Worm (Caenorhabditis elegans) whole organism, L1 larva: ENCODE data around the gene srh-251.

ENCODE experiments used
- C34B4.2 ChIP-seq: sonication (generic microtip); optimal IDR thresholded peaks from 2 replicates; lab custom pipeline; 2017; ENCODE audit warnings: mild to moderate bottlenecking, missing genetic modification characterization, missing compliant biosample characterization
- F16B12.6 ChIP-seq: fragments of 150-350 bp; optimal IDR thresholded peaks from 2 replicates; lab custom pipeline; 2014; ENCODE audit warnings: missing biosample characterization, missing genetic modification characterization
- ceh-63 ChIP-seq: fragments of 200-800 bp; sonication (Bioruptor generic); optimal IDR thresholded peaks from 2 replicates; lab custom pipeline; 2018; ENCODE audit warnings: mild to moderate bottlenecking, missing genetic modification characterization, missing compliant biosample characterization
- ceh-8 ChIP-seq: fragments of 200-800 bp; sonication (Bioruptor generic); optimal IDR thresholded peaks from 2 replicates; lab custom pipeline; 2018; ENCODE audit warnings: mild to moderate bottlenecking, missing genetic modification characterization, moderate library complexity, missing compliant biosample characterization
- ceh-90 ChIP-seq: sonication (generic microtip); optimal IDR thresholded peaks from 2 replicates; lab custom pipeline; 2016; ENCODE audit warnings: missing genetic modification characterization, missing compliant biosample characterization
- dpl-1 ChIP-seq, 3 experiments: fragments of 150-350 bp in 2 of 3; sonication (generic microtip) in 1 of 3; optimal IDR thresholded peaks; 2 replicates each; lab custom pipeline; 2014 to 2017; ENCODE audit warnings: missing biosample characterization in 3 of 3, missing genetic modification characterization in 3 of 3, missing genetic modification reagents in 3 of 3
- efl-1 ChIP-seq, 4 experiments: fragments of 150-350 bp; optimal IDR thresholded peaks in 3 of 4; peaks in 1 of 4; 1 replicate in 1 of 4; 2 replicates in 3 of 4; lab custom pipeline; 2014; ENCODE audit warnings: missing biosample characterization in 2 of 4, missing genetic modification characterization in 2 of 4, missing genetic modification reagents in 2 of 4
- elt-2 ChIP-seq: sonication (generic microtip); optimal IDR thresholded peaks from 2 replicates; lab custom pipeline; 2016; ENCODE audit warnings: missing genetic modification characterization, mild to moderate bottlenecking, inconsistent platforms, missing compliant biosample characterization, missing genetic modification reagents
- elt-3 ChIP-seq, 6 experiments: fragments of 150-350 bp in 1 of 6; sonication (generic microtip); optimal IDR thresholded peaks; 2 replicates each; lab custom pipeline; 2017 to 2018; ENCODE audit warnings: missing biosample characterization in 6 of 6, missing genetic modification characterization in 6 of 6, inconsistent platforms in 1 of 6
- grh-1 ChIP-seq: fragments of 200-800 bp; sonication (Bioruptor generic); IDR thresholded peaks from 2 replicates; pipeline ENCODE4 v1.3.6; 2022; ENCODE audit warnings: missing genetic modification reagents, missing genetic modification characterization, missing compliant biosample characterization
- hlh-17 ChIP-seq: fragments of 200-800 bp; sonication (Bioruptor generic); optimal IDR thresholded peaks from 2 replicates; lab custom pipeline; 2018; ENCODE audit warnings: missing genetic modification characterization, mild to moderate bottlenecking, missing compliant biosample characterization, moderate library complexity, borderline replicate concordance
- hlh-4 ChIP-seq: sonication (generic microtip); optimal IDR thresholded peaks from 2 replicates; lab custom pipeline; 2016; ENCODE audit warnings: mild to moderate bottlenecking, missing genetic modification characterization, missing compliant biosample characterization
- irx-1 ChIP-seq: sonication (generic microtip); optimal IDR thresholded peaks from 2 replicates; lab custom pipeline; 2016; ENCODE audit warnings: missing genetic modification characterization, missing compliant biosample characterization
- isw-1 ChIP-seq: fragments of 200-800 bp; sonication (Bioruptor generic); IDR thresholded peaks from 2 replicates; pipeline ENCODE4 v1.3.6; 2022; ENCODE audit warnings: missing genetic modification characterization, missing compliant biosample characterization
- lin-35 ChIP-seq, 2 experiments: fragments of 150-350 bp; optimal IDR thresholded peaks; 2 replicates each; lab custom pipeline; 2014; ENCODE audit warnings: missing biosample characterization in 2 of 2, missing genetic modification characterization in 2 of 2, missing genetic modification reagents in 2 of 2
- lsy-2 ChIP-seq, 2 experiments: fragments of 150-350 bp; optimal IDR thresholded peaks; 2 replicates each; lab custom pipeline; 2014; ENCODE audit warnings: missing biosample characterization in 2 of 2, missing genetic modification characterization in 2 of 2
- mep-1 ChIP-seq: fragments of 150-350 bp; optimal IDR thresholded peaks from 2 replicates; lab custom pipeline; 2014; ENCODE audit warnings: missing biosample characterization, missing genetic modification characterization
- nhr-11 ChIP-seq: fragments of 150-350 bp; optimal IDR thresholded peaks from 2 replicates; lab custom pipeline; 2014; ENCODE audit warnings: missing biosample characterization, missing genetic modification characterization
- nhr-20 ChIP-seq: sonication (generic microtip); optimal IDR thresholded peaks from 2 replicates; lab custom pipeline; 2016; ENCODE audit warnings: mild to moderate bottlenecking, missing genetic modification characterization, missing compliant biosample characterization
- nhr-47 ChIP-seq: sonication (generic microtip); optimal IDR thresholded peaks from 2 replicates; lab custom pipeline; 2016; ENCODE audit warnings: mild to moderate bottlenecking, missing genetic modification characterization, moderate library complexity, missing compliant biosample characterization
- nhr-71 ChIP-seq: sonication (generic microtip); optimal IDR thresholded peaks from 2 replicates; lab custom pipeline; 2016; ENCODE audit warnings: mild to moderate bottlenecking, missing genetic modification characterization, moderate library complexity, missing compliant biosample characterization
- pag-3 ChIP-seq: sonication (generic microtip); optimal IDR thresholded peaks from 2 replicates; lab custom pipeline; 2017; ENCODE audit warnings: missing genetic modification characterization, mild to moderate bottlenecking, missing compliant biosample characterization, antibody characterized with exemption, borderline replicate concordance; ENCODE audit not compliant: insufficient read depth
- snpc-4 ChIP-seq: fragments of 150-350 bp; optimal IDR thresholded peaks from 2 replicates; lab custom pipeline; 2014; ENCODE audit warnings: missing biosample characterization, missing genetic modification characterization
- snu-23 ChIP-seq: sonication (generic microtip); optimal IDR thresholded peaks from 2 replicates; lab custom pipeline; 2016; ENCODE audit warnings: missing genetic modification characterization, missing compliant biosample characterization
- sox-4 ChIP-seq: sonication (generic microtip); optimal IDR thresholded peaks from 2 replicates; lab custom pipeline; 2016; ENCODE audit warnings: missing genetic modification characterization, missing compliant biosample characterization
- unc-130 ChIP-seq: fragments of 150-350 bp; optimal IDR thresholded peaks from 2 replicates; lab custom pipeline; 2017; ENCODE audit warnings: missing biosample characterization, missing genetic modification characterization, inconsistent platforms
- unc-98 ChIP-seq: fragments of 200-800 bp; sonication (Bioruptor generic); IDR thresholded peaks from 2 replicates; pipeline ENCODE4 v1.3.6; 2022; ENCODE audit warnings: missing genetic modification characterization, missing compliant biosample characterization
- xbp-1 ChIP-seq: sonication (generic microtip); optimal IDR thresholded peaks from 2 replicates; lab custom pipeline; 2016; ENCODE audit warnings: missing genetic modification characterization, missing compliant biosample characterization
- zip-4 ChIP-seq: fragments of 200-800 bp; sonication (Bioruptor generic); optimal IDR thresholded peaks from 2 replicates; lab custom pipeline; 2018; ENCODE audit warnings: mild to moderate bottlenecking, missing genetic modification characterization, moderate library complexity, missing compliant biosample characterization

The srh-251 gene

ce11 chrV:15394906-15395305, 15.2 kb upstream of the srh-251 start, which contains the start of gene T06E6.1:
TSS of gene T06E6.1 (minus strand) at chrV:15394961.
- TF ChIP-seq C34B4.2 (tag; lab: Kevin White, UChicago) (no peak), nhr-11 (tag; lab: Kevin White, UChicago) (no peak), snpc-4 (tag; lab: Kevin White, UChicago) (no peak), mep-1 (no peak), lsy-2 (tag; optimal IDR thresholded peaks at IDR 0.05; lab: Kevin White, UChicago) (peak in 1 of 2 experiments; percentile 7), ceh-8 (no peak), efl-1 (optimal IDR thresholded peaks at IDR 0.05; lab: Kevin White, UChicago) (peak; percentile 39 to 78), efl-1 (GFP tag; optimal IDR thresholded peaks at IDR 0.05 in 1 of 2; lab: Kevin White, UChicago) (peak; percentile 86 to 98), lin-35 (GFP tag; optimal IDR thresholded peaks at IDR 0.05; lab: Kevin White, UChicago) (peak; percentile 68 to 90), irx-1 (tag; lab: Kevin White, UChicago) (no peak), ceh-90 (tag; lab: Kevin White, UChicago) (no peak), dpl-1 (GFP tag; optimal IDR thresholded peaks at IDR 0.05; lab: Kevin White, UChicago) (peak; percentile 66 to 86 (median 77)), nhr-20 (tag; lab: Kevin White, UChicago) (no peak), unc-130 (tag; lab: Kevin White, UChicago) (no peak), xbp-1 (tag; lab: Kevin White, UChicago) (no peak), elt-2 (no peak)

ce11 chrV:15392064-15392463, 12.3 kb upstream of the srh-251 start:
- TF ChIP-seq elt-3 (tag; optimal IDR thresholded peaks at IDR 0.05; lab: Kevin White, UChicago) (no peak), elt-2 (no peak)

DNA sequence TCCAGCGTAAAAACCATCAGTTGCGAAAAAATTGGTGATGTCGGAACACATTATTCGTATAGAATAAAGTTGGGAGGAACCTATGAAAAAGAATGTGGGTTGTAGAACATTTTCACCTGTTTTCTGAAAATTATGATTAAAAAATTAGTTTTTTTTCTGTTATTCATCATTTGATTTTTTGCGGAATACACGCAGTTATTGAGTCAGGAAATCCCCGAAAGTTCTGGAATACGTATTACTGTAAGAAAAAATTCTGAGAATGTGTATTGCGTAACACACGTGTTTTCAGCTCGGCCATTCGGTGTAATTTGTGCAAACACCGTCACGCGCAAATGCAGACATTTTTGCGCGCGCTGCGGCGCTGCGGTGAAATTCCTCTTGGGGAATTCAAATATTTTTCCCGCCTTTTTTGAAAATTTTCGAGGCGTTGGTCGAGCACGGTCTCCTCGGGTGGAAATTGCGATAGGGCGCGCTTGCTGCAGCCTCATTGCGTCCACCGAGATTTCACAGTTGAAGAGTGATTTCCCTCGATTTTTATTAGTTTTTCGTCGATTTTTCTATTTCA, 9.2 kb upstream of the srh-251 start, which contains the start of gene srh-170:
srh-170 (minus strand) TSS at position 51 of the 565 bp plus-strand sequence.
- TF ChIP-seq hlh-17 (GFP tag; lab: Kevin White, UChicago) (no peak), unc-98 (GFP tag; lab: Robert Waterston, UW) (no peak), isw-1 (0 out of 2 replicates have a peak, but pooled peaks have one; percentile 16), grh-1 (peak; percentile 57), F16B12.6 (peak; percentile 49), sox-4 (tag; lab: Kevin White, UChicago) (no peak), C34B4.2 (tag; lab: Kevin White, UChicago) (no peak), dpl-1 (GFP tag; optimal IDR thresholded peaks at IDR 0.05; lab: Kevin White, UChicago) (peak in 2 of 3 experiments; percentile 16 to 52), snu-23 (GFP tag; lab: Kevin White, UChicago) (peak; percentile 23), efl-1 (optimal IDR thresholded peaks at IDR 0.05; lab: Kevin White, UChicago) (peak; percentile 35 to 73), efl-1 (GFP tag; optimal IDR thresholded peaks at IDR 0.05 in 1 of 2; lab: Kevin White, UChicago) (peak; percentile 46 to 72), nhr-71 (tag; lab: Kevin White, UChicago) (peak; percentile 11), nhr-47 (tag; lab: Kevin White, UChicago) (peak; percentile 8), mep-1 (no peak), pag-3 (tag; lab: Kevin White, UChicago) (no peak)

- TF ChIP-seq ceh-8 (peak; percentile 72), zip-4 (GFP tag; lab: Kevin White, UChicago) (no peak)
Observed at ce11 chrV:15384733-15385132, 5.0 kb upstream of the srh-251 start, which contains the start of gene str-102. TSS of gene str-102 (plus strand) at chrV:15385033.

- TF ChIP-seq ceh-63 (no peak), dpl-1 (GFP tag; optimal IDR thresholded peaks at IDR 0.05; lab: Kevin White, UChicago) (no peak), hlh-4 (tag; lab: Kevin White, UChicago) (no peak), mep-1 (no peak)
- TF ChIP-seq, all 84 proteins: peak for 0
Observed at ce11 chrV:15383739-15384138, 4.0 kb upstream of the srh-251 start, which contains the start of gene str-88. TSS of gene str-88 (minus strand) at chrV:15383839.
